Fruit fly (Drosophila melanogaster): ENCODE measurements around the gene Srg1.
A peak's percentile ranks its signal among the peaks of the same experiment; 100 is the strongest.

Gene Srg1

dm6 chr3R:24864719-24865400, at the start of gene Srg1, which contains the start of gene Elal (continued):
- TF ChIP-seq CG14965 (GFP tag; optimal IDR thresholded peaks at IDR 0.05; ENCODE audit: borderline replicate concordance) (no peak), dan (GFP tag; IDR thresholded peaks at IDR 0.05) (no peak), gcm (GFP tag; optimal IDR thresholded peaks at IDR 0.05) (no peak), CG8924 (tag; optimal IDR thresholded peaks at IDR 0.05) (peak; percentile 35), CG14860 (GFP tag; IDR thresholded peaks at IDR 0.05; ENCODE audit: partially characterized antibody) (no peak), onecut (GFP tag; IDR thresholded peaks at IDR 0.05) (no peak), CG42726 (GFP tag; IDR thresholded peaks at IDR 0.05; ENCODE audit: partially characterized antibody) (no peak), Med (GFP tag) (peak; percentile 63), CG31224 (GFP tag; IDR thresholded peaks at IDR 0.05) (no peak), tio (GFP tag; optimal IDR thresholded peaks at IDR 0.05) (no peak), CG6791 (GFP tag; IDR thresholded peaks at IDR 0.05; ENCODE audit: partially characterized antibody) (no peak), CTCF (GFP tag; optimal IDR thresholded peaks at IDR 0.05) (no peak), inv (GFP tag; IDR thresholded peaks at IDR 0.05; ENCODE audit: partially characterized antibody) (no peak), dpn (GFP tag; optimal IDR thresholded peaks at IDR 0.05) (peak in 1 of 2 experiments; percentile 13), prd (optimal IDR thresholded peaks at IDR 0.05) (no peak), prd (GFP tag; IDR thresholded peaks at IDR 0.05) (peak; percentile 61; the same call in 1 of the 3 replicates), Optix (GFP tag; IDR thresholded peaks at IDR 0.05) (no peak), phol (tag; optimal IDR thresholded peaks at IDR 0.05) (peak; percentile 15), CG8478 (optimal IDR thresholded peaks at IDR 0.05) (no peak), HLH54F (GFP tag; optimal IDR thresholded peaks at IDR 0.05) (no peak), insv (GFP tag; optimal IDR thresholded peaks at IDR 0.05) (no peak), p53 (GFP tag; optimal IDR thresholded peaks at IDR 0.05) (no peak), Jarid2 (GFP tag; optimal IDR thresholded peaks at IDR 0.05) (no peak), CG2678 (tag; optimal IDR thresholded peaks at IDR 0.05) (no peak), CG34376 (GFP tag; optimal IDR thresholded peaks at IDR 0.05) (peak; percentile 62), CG12299 (tag; optimal IDR thresholded peaks at IDR 0.05) (no peak), Elba2 (GFP tag; optimal IDR thresholded peaks at IDR 0.05) (no peak), lab (GFP tag; optimal IDR thresholded peaks at IDR 0.05) (no peak), ase (GFP tag; IDR thresholded peaks at IDR 0.05) (no peak), Sox100B (GFP tag; optimal IDR thresholded peaks at IDR 0.05) (no peak), tgo (GFP tag; IDR thresholded peaks at IDR 0.05) (no peak), CG12391 (tag; optimal IDR thresholded peaks at IDR 0.05) (peak; percentile 44), ara (GFP tag; IDR thresholded peaks at IDR 0.05) (no peak), emc (GFP tag; optimal IDR thresholded peaks at IDR 0.05) (no peak), CG15269 (tag; optimal IDR thresholded peaks at IDR 0.05) (no peak), HmgD (GFP tag; optimal IDR thresholded peaks at IDR 0.05) (no peak), Hsf (GFP tag; optimal IDR thresholded peaks at IDR 0.05) (no peak), CG1647 (GFP tag; optimal IDR thresholded peaks at IDR 0.05) (no peak), ranshi (GFP tag; IDR thresholded peaks at IDR 0.05) (0 out of 2 replicates have a peak, but pooled peaks have one; percentile 39), HLH4C (GFP tag; IDR thresholded peaks at IDR 0.05; ENCODE audit: partially characterized antibody) (no peak), CG7928 (GFP tag; optimal IDR thresholded peaks at IDR 0.05) (no peak), tin (GFP tag; optimal IDR thresholded peaks at IDR 0.05) (no peak), al (GFP tag; IDR thresholded peaks at IDR 0.05) (no peak), Fer1 (GFP tag; optimal IDR thresholded peaks at IDR 0.05) (no peak), unc-4 (GFP tag; IDR thresholded peaks at IDR 0.05; ENCODE audit: partially characterized antibody) (no peak), exex (tag; optimal IDR thresholded peaks at IDR 0.05) (no peak), CG7963 (GFP tag; IDR thresholded peaks at IDR 0.05; ENCODE audit: partially characterized antibody) (no peak), esg (GFP tag; conservative IDR thresholded peaks at IDR 0.05) (0 out of 2 replicates have a peak, but pooled peaks have one; percentile 4), ash1 (GFP tag; optimal IDR thresholded peaks at IDR 0.05) (no peak), CG17612 (GFP tag; IDR thresholded peaks at IDR 0.05) (no peak), CG12769 (tag; optimal IDR thresholded peaks at IDR 0.05) (no peak)

All from whole organism, embryonic.